Worm (Caenorhabditis elegans) whole organism, L4 larva: ENCODE results near the gene nas-28.

Experiments used
- D1046.2 ChIP-seq: fragments of 200-800 bp; sonication (Bioruptor generic); IDR thresholded peaks from 2 replicates; pipeline ENCODE4 v1.3.6; 2022; ENCODE audit warnings: missing genetic modification characterization, missing compliant biosample characterization
- F37D6.2 ChIP-seq: sonication (generic microtip); optimal IDR thresholded peaks from 2 replicates; lab custom pipeline; 2016; ENCODE audit warnings: mild to moderate bottlenecking, missing genetic modification characterization, missing compliant biosample characterization
- T20F7.1 ChIP-seq: fragments of 200-800 bp; sonication (Bioruptor generic); optimal IDR thresholded peaks from 2 replicates; lab custom pipeline; 2018; ENCODE audit warnings: mild to moderate bottlenecking, missing genetic modification characterization, missing compliant biosample characterization
- Y48G9A.11 ChIP-seq: fragments of 200-800 bp; sonication (Bioruptor generic); IDR thresholded peaks from 2 replicates; pipeline ENCODE4 v1.3.6; 2022; ENCODE audit warnings: missing genetic modification reagents, missing genetic modification characterization, missing compliant biosample characterization
- aha-1 ChIP-seq: fragments of 150-350 bp; peaks from one replicate; lab custom pipeline; 2014; ENCODE audit warnings: missing biosample characterization, missing genetic modification characterization
- ctbp-1 ChIP-seq: fragments of 200-800 bp; sonication (Bioruptor generic); IDR thresholded peaks from 2 replicates; pipeline ENCODE4 v1.3.6; 2022; ENCODE audit warnings: missing genetic modification reagents, missing genetic modification characterization, missing compliant biosample characterization
- daf-16 ChIP-seq, 3 experiments: sonication (generic microtip); optimal IDR thresholded peaks; 2 replicates each; lab custom pipeline; 2016 to 2017; ENCODE audit warnings: missing genetic modification characterization in 3 of 3, missing genetic modification reagents in 3 of 3, mild to moderate bottlenecking in 2 of 3, missing compliant biosample characterization in 2 of 3, missing biosample characterization in 1 of 3, moderate library complexity in 1 of 3
- dmd-6 ChIP-seq: fragments of 200-800 bp; sonication (Bioruptor generic); IDR thresholded peaks from 2 replicates; pipeline ENCODE4 v1.3.6; 2022; ENCODE audit warnings: missing genetic modification reagents, missing genetic modification characterization, missing compliant biosample characterization
- duxl-1 ChIP-seq: sonication (generic microtip); optimal IDR thresholded peaks from 2 replicates; lab custom pipeline; 2016; ENCODE audit warnings: mild to moderate bottlenecking, missing genetic modification characterization, moderate library complexity, missing compliant biosample characterization; ENCODE audit not compliant: poor library complexity
- dve-1 ChIP-seq: sonication (generic microtip); optimal IDR thresholded peaks from 2 replicates; lab custom pipeline; 2017; ENCODE audit warnings: antibody characterized with exemption, mild to moderate bottlenecking, missing genetic modification characterization, missing compliant biosample characterization; ENCODE audit not compliant: insufficient read depth
- hlh-11 ChIP-seq: fragments of 200-800 bp; sonication (Bioruptor generic); optimal IDR thresholded peaks from 2 replicates; lab custom pipeline; 2018; ENCODE audit warnings: mild to moderate bottlenecking, missing genetic modification characterization, missing compliant biosample characterization
- hlh-30 ChIP-seq: sonication (generic microtip); optimal IDR thresholded peaks from 2 replicates; lab custom pipeline; 2017; ENCODE audit warnings: antibody characterized with exemption, mild to moderate bottlenecking, missing genetic modification characterization, missing compliant biosample characterization; ENCODE audit not compliant: insufficient read depth
- lim-7 ChIP-seq: fragments of 200-800 bp; sonication (Bioruptor generic); IDR thresholded peaks from 2 replicates; pipeline ENCODE4 v1.3.6; 2022; ENCODE audit warnings: missing genetic modification characterization, missing compliant biosample characterization
- lin-39 ChIP-seq: fragments of 150-350 bp; optimal IDR thresholded peaks from 2 replicates; lab custom pipeline; 2014; ENCODE audit warnings: missing biosample characterization, missing genetic modification reagents, missing genetic modification characterization
- lir-3 ChIP-seq: sonication (generic microtip); optimal IDR thresholded peaks from 2 replicates; lab custom pipeline; 2016; ENCODE audit warnings: mild to moderate bottlenecking, missing genetic modification characterization, missing compliant biosample characterization
- mdl-1 ChIP-seq, 2 experiments: fragments of 150-350 bp in 1 of 2; sonication (generic microtip) in 1 of 2; optimal IDR thresholded peaks; 2 replicates each; lab custom pipeline; 2014 to 2017; ENCODE audit warnings: missing biosample characterization in 2 of 2, missing genetic modification characterization in 2 of 2
- mxl-3 ChIP-seq: fragments of 200-800 bp; sonication (Bioruptor generic); optimal IDR thresholded peaks from 2 replicates; lab custom pipeline; 2018; ENCODE audit warnings: mild to moderate bottlenecking, missing genetic modification characterization, missing compliant biosample characterization
- nhr-111 ChIP-seq: fragments of 200-800 bp; sonication (Bioruptor generic); optimal IDR thresholded peaks from 2 replicates; lab custom pipeline; 2018; ENCODE audit warnings: mild to moderate bottlenecking, missing genetic modification characterization, missing compliant biosample characterization
- nhr-28 ChIP-seq: fragments of 150-350 bp; optimal IDR thresholded peaks from 2 replicates; lab custom pipeline; 2014; ENCODE audit warnings: missing biosample characterization, missing genetic modification characterization
- nhr-41 ChIP-seq: fragments of 200-800 bp; sonication (Bioruptor generic); IDR thresholded peaks from 2 replicates; pipeline ENCODE4 v1.3.6; 2022; ENCODE audit warnings: missing genetic modification reagents, missing genetic modification characterization, missing compliant biosample characterization
- nhr-48 ChIP-seq: sonication (generic microtip); optimal IDR thresholded peaks from 2 replicates; lab custom pipeline; 2016; ENCODE audit warnings: mild to moderate bottlenecking, missing genetic modification characterization, missing compliant biosample characterization
- nhr-77 ChIP-seq: fragments of 150-350 bp; optimal IDR thresholded peaks from 2 replicates; lab custom pipeline; 2014; ENCODE audit warnings: missing biosample characterization, missing genetic modification characterization
- pha-4 ChIP-seq, 2 experiments: fragments of 150-350 bp in 1 of 2; fragments of 200-800 bp in 1 of 2; sonication (Bioruptor generic) in 1 of 2; IDR thresholded peaks in 1 of 2; optimal IDR thresholded peaks in 1 of 2; 2 replicates each; pipeline versions ENCODE4 v1.3.6 to Lab custom; 2014 to 2022; ENCODE audit warnings: missing genetic modification characterization in 2 of 2, missing genetic modification reagents in 2 of 2, missing biosample characterization in 1 of 2, missing compliant biosample characterization in 1 of 2
- php-3 ChIP-seq: fragments of 200-800 bp; sonication (Bioruptor generic); IDR thresholded peaks from 2 replicates; pipeline ENCODE4 v1.3.6; 2022; ENCODE audit warnings: missing genetic modification reagents, missing genetic modification characterization, missing compliant biosample characterization
- pqm-1 ChIP-seq: sonication (generic microtip); optimal IDR thresholded peaks from 2 replicates; lab custom pipeline; 2017; ENCODE audit warnings: missing biosample characterization, missing genetic modification characterization
- saeg-2 ChIP-seq: fragments of 200-800 bp; sonication (Bioruptor generic); IDR thresholded peaks from 2 replicates; pipeline ENCODE4 v1.3.6; 2022; ENCODE audit warnings: missing genetic modification reagents, missing genetic modification characterization, missing compliant biosample characterization
- set-16 ChIP-seq: fragments of 200-800 bp; sonication (Bioruptor generic); IDR thresholded peaks from 2 replicates; pipeline ENCODE4 v1.3.6; 2022; ENCODE audit warnings: missing genetic modification reagents, missing genetic modification characterization, missing compliant biosample characterization
- skn-1 ChIP-seq: fragments of 150-350 bp; optimal IDR thresholded peaks from 2 replicates; lab custom pipeline; 2014; ENCODE audit warnings: missing biosample characterization, missing genetic modification characterization
- spr-1 ChIP-seq: sonication (generic microtip); optimal IDR thresholded peaks from 2 replicates; lab custom pipeline; 2016; ENCODE audit warnings: mild to moderate bottlenecking, missing genetic modification characterization, missing compliant biosample characterization
- tra-1 ChIP-seq: fragments of 200-800 bp; sonication (Bioruptor generic); IDR thresholded peaks from 2 replicates; pipeline ENCODE4 v1.3.6; 2022; ENCODE audit warnings: missing genetic modification reagents, missing genetic modification characterization, missing compliant biosample characterization
- unc-130 ChIP-seq: sonication (generic microtip); optimal IDR thresholded peaks from 2 replicates; lab custom pipeline; 2016; ENCODE audit warnings: missing genetic modification reagents, missing genetic modification characterization, missing compliant biosample characterization
- unc-39 ChIP-seq: sonication (generic microtip); optimal IDR thresholded peaks from 2 replicates; lab custom pipeline; 2017; ENCODE audit warnings: missing biosample characterization, missing genetic modification characterization
- unc-62 ChIP-seq, 3 experiments: fragments of 150-350 bp in 1 of 3; sonication (generic microtip); optimal IDR thresholded peaks in 2 of 3; peaks in 1 of 3; 1 replicate in 1 of 3; 2 replicates in 2 of 3; lab custom pipeline; 2014 to 2017; ENCODE audit warnings: missing biosample characterization in 3 of 3, missing genetic modification characterization in 3 of 3, missing genetic modification reagents in 3 of 3, missing genotype in 1 of 3
- vab-7 ChIP-seq: fragments of 200-800 bp; sonication (Bioruptor generic); IDR thresholded peaks from 2 replicates; pipeline ENCODE4 v1.3.6; 2022; ENCODE audit warnings: missing genetic modification reagents, missing genetic modification characterization, missing compliant biosample characterization
- ztf-11 ChIP-seq: fragments of 150-350 bp; optimal IDR thresholded peaks from 2 replicates; lab custom pipeline; 2014; ENCODE audit warnings: missing biosample characterization, missing genetic modification characterization

nas-28 gene

ce11 chrIII:6183118-6183517 lies at the start of gene nas-28:
TSS of gene nas-28 (minus strand) at chrIII:6183218.
- TF ChIP-seq unc-39 (tag; lab: Kevin White, UChicago): no peak
- no peak for TF ChIP-seq Y48G9A.11 (GFP tag; lab: Robert Waterston, UW)
- no peak for TF ChIP-seq nhr-111 (GFP tag; lab: Kevin White, UChicago)
- TF ChIP-seq nhr-41 (GFP tag; lab: Robert Waterston, UW): no peak
- TF ChIP-seq spr-1 (tag; lab: Kevin White, UChicago): no peak
- TF ChIP-seq ztf-11 (tag; lab: Kevin White, UChicago): no peak
- TF ChIP-seq vab-7: no peak

- TF ChIP-seq nhr-28 (tag; lab: Kevin White, UChicago) (peak; percentile 88), dve-1 (tag; lab: Kevin White, UChicago) (peak; percentile 77), lim-7 (GFP tag; lab: Robert Waterston, UW) (no peak), tra-1 (no peak), pqm-1 (tag; lab: Kevin White, UChicago) (peak; percentile 95), daf-16 (GFP tag; optimal IDR thresholded peaks at IDR 0.05; lab: Kevin White, UChicago) (no peak), daf-16 (tag; optimal IDR thresholded peaks at IDR 0.05; lab: Kevin White, UChicago) (peak; percentile 80), pha-4 (GFP tag; IDR thresholded peaks at IDR 0.05; lab: Robert Waterston, UW) (no peak), pha-4 (tag; optimal IDR thresholded peaks at IDR 0.05; lab: Kevin White, UChicago) (peak; percentile 39), ctbp-1 (GFP tag; lab: Robert Waterston, UW) (no peak), nhr-77 (tag; lab: Kevin White, UChicago) (peak; percentile 74), php-3 (peak; percentile 73), mxl-3 (GFP tag; lab: Kevin White, UChicago) (peak; percentile 51), D1046.2 (GFP tag; lab: Robert Waterston, UW) (no peak)
These were observed 48.9 kb upstream of the nas-28 start for ce11 chrIII:6231880-6232279.

- TF ChIP-seq set-16: no peak
- peak in 1 of 2 experiments; percentile 47 for TF ChIP-seq unc-62 (GFP tag; optimal IDR thresholded peaks at IDR 0.05 in 1 of 2; lab: Kevin White, UChicago)
- no peak for TF ChIP-seq unc-62 (tag; optimal IDR thresholded peaks at IDR 0.05; lab: Kevin White, UChicago)
These were observed 47.9 kb upstream of the nas-28 start, which contains the start of gene esyt-2 for ce11 chrIII:6230870-6231269. TSS of gene esyt-2 (minus strand) at chrIII:6230970.

ce11 chrIII:6221403-6221802 lies 38.4 kb upstream of the nas-28 start:
- TF ChIP-seq aha-1 (peak; percentile 56), unc-130 (no peak)

- TF ChIP-seq tra-1 (no peak), duxl-1 (no peak), F37D6.2 (tag; lab: Kevin White, UChicago) (no peak), lin-39 (no peak), skn-1 (tag; lab: Kevin White, UChicago) (no peak), lir-3 (tag; lab: Kevin White, UChicago) (no peak), php-3 (no peak), T20F7.1 (GFP tag; lab: Kevin White, UChicago) (no peak), saeg-2 (no peak)
- TF ChIP-seq, all 104 proteins: peak for 0
These were observed 33.9 kb upstream of the nas-28 start, which contains the start of gene hot-4 for ce11 chrIII:6216833-6217466. TSS of gene hot-4 (plus strand) at chrIII:6217416.

- TF ChIP-seq hlh-11 (tag; lab: Kevin White, UChicago) (peak; percentile 23), spr-1 (tag; lab: Kevin White, UChicago) (no peak), mxl-3 (GFP tag; lab: Kevin White, UChicago) (peak; percentile 92), unc-39 (tag; lab: Kevin White, UChicago) (no peak), dmd-6 (0 out of 2 replicates have a peak, but pooled peaks have one; percentile 8), nhr-48 (peak; percentile 83), hlh-30 (tag; lab: Kevin White, UChicago) (peak; percentile 14), nhr-28 (tag; lab: Kevin White, UChicago) (peak; percentile 84), mdl-1 (tag; optimal IDR thresholded peaks at IDR 0.05; lab: Kevin White, UChicago) (peak in 1 of 2 experiments; percentile 71)
These were observed 32.9 kb upstream of the nas-28 start for ce11 chrIII:6215943-6216342.
